Worm (Caenorhabditis elegans) whole organism, L4 larva: ENCODE data around the gene K10C2.14.

Experiments used
- R02D3.7 ChIP-seq: fragments of 150-350 bp; sonication (generic microtip); optimal IDR thresholded peaks from 3 replicates; lab custom pipeline; 2014; ENCODE audit warnings: missing biosample characterization, missing genetic modification characterization
- aly-2 ChIP-seq: sonication (generic microtip); optimal IDR thresholded peaks from 2 replicates; lab custom pipeline; 2018; ENCODE audit warnings: missing biosample characterization, missing genetic modification characterization
- ceh-28 ChIP-seq: fragments of 150-350 bp; optimal IDR thresholded peaks from 2 replicates; lab custom pipeline; 2014; ENCODE audit warnings: missing biosample characterization, missing genetic modification reagents, missing genetic modification characterization
- mxl-3 ChIP-seq: fragments of 200-800 bp; sonication (Bioruptor generic); optimal IDR thresholded peaks from 2 replicates; lab custom pipeline; 2018; ENCODE audit warnings: mild to moderate bottlenecking, missing genetic modification characterization, missing compliant biosample characterization
- unc-62 ChIP-seq, 3 experiments: fragments of 150-350 bp in 1 of 3; sonication (generic microtip); optimal IDR thresholded peaks in 2 of 3; peaks in 1 of 3; 1 replicate in 1 of 3; 2 replicates in 2 of 3; lab custom pipeline; 2014 to 2017; ENCODE audit warnings: missing biosample characterization in 3 of 3, missing genetic modification characterization in 3 of 3, missing genetic modification reagents in 3 of 3, missing genotype in 1 of 3

- no peak for TF ChIP-seq aly-2
- no peak for TF ChIP-seq unc-62 (GFP tag; optimal IDR thresholded peaks at IDR 0.05 in 1 of 2; lab: Kevin White, UChicago)
- TF ChIP-seq unc-62 (tag; optimal IDR thresholded peaks at IDR 0.05; lab: Kevin White, UChicago): no peak
- no peak for TF ChIP-seq ceh-28 (tag; lab: Kevin White, UChicago)
- TF ChIP-seq mxl-3 (GFP tag; lab: Kevin White, UChicago): no peak
- no peak for TF ChIP-seq R02D3.7 (tag; lab: Kevin White, UChicago)
Observed at ce11 chrX:6430510-6430909, 9.9 kb downstream of the K10C2.14 start, which contains the start of gene ctsa-2.
